Fruit fly (Drosophila melanogaster): ENCODE data around the gene Clic.

DNA sequence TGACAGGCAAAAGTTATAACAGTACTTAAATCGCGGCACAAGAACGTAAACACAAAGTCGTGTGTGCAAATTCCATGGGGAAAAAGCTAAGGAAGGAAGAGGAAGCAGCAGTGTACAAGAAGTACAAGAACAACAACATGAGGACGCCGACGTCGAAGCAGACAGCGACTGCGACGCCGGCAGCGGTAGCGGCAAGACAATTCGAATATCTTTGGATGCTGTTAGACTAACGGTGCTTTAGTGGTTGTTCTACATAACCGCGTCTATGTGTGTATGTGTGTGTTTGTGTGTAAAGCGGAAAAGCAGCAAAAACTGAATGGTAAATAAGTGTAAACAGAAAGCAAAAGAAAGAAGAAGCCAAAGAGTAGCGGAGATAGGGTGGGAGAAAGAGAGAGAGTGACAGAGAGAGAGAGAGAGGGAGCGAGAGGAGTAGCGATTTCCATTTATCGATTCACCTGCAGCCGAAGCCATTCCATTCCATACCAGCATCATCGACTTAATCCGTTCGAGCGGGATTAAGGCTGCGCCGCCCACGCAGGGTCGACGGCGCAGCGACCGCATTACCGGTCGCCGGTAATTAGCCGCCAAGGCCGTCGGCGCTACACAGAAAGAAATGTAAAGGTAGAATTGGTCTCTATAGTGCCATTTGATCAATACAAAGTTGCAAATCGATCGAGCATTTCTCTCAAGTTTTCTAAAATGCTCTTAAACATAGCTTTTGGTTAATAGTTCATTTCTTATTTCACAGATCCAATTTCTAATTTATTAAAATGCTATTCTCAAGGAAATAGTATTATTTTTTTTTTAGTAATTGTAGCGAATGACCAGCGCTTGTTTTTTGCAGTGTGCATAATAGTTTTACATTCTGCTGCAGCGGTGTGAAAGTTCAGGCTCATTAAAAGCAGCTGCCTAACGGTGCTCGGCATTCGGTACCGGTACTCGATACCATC is 37.9 kb downstream of the Clic start:
- no peak for TF ChIP-seq GATAd (GFP tag; optimal IDR thresholded peaks at IDR 0.05)
- no peak for TF ChIP-seq jim (GFP tag; optimal IDR thresholded peaks at IDR 0.05)

Data from whole organism, wandering third instar larva.